Worm (Caenorhabditis elegans): Measurements from ENCODE around the gene mon-2.

Gene mon-2

DNA sequence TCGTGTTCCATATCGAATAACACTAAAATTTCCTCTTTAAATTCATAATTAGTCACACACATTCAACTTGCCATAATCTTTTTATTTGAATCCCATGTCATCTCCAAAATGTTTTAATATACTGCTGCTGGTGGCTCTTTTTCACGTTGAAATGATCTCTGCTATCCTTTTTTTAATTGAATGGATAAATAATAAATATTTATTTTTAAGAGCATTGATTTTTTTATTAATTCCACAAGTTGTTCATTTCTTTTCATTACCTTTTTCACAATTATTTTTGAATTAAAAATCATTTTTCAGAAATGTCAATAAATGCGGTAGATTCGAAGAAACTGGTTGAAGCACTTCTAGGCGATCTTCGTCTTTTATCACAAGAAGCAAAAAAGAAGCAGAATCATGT lies at the start of gene mon-2:
TSS of gene mon-2 (plus strand) at position 301 of the 400 bp plus-strand sequence.
- TF ChIP-seq flt-1 (GFP tag; IDR thresholded peaks at IDR 0.05) (no peak), ceh-36 (tag; optimal IDR thresholded peaks at IDR 0.05) (no peak), ceh-13 (GFP tag; optimal IDR thresholded peaks at IDR 0.05) (no peak), aly-1 (tag; optimal IDR thresholded peaks at IDR 0.05) (no peak), ama-1 (optimal IDR thresholded peaks at IDR 0.05) (no peak), scrt-1 (GFP tag; IDR thresholded peaks at IDR 0.05) (no peak), B0310.2 (tag; optimal IDR thresholded peaks at IDR 0.05) (no peak), tra-4 (tag; optimal IDR thresholded peaks at IDR 0.05) (no peak), sea-1 (GFP tag; conservative IDR thresholded peaks at IDR 0.05) (no peak), tbx-11 (GFP tag; IDR thresholded peaks at IDR 0.05) (no peak), pes-1 (GFP tag; IDR thresholded peaks at IDR 0.05) (no peak), ets-7 (tag; optimal IDR thresholded peaks at IDR 0.05) (no peak), hnd-1 (tag; optimal IDR thresholded peaks at IDR 0.05) (no peak)

DNA sequence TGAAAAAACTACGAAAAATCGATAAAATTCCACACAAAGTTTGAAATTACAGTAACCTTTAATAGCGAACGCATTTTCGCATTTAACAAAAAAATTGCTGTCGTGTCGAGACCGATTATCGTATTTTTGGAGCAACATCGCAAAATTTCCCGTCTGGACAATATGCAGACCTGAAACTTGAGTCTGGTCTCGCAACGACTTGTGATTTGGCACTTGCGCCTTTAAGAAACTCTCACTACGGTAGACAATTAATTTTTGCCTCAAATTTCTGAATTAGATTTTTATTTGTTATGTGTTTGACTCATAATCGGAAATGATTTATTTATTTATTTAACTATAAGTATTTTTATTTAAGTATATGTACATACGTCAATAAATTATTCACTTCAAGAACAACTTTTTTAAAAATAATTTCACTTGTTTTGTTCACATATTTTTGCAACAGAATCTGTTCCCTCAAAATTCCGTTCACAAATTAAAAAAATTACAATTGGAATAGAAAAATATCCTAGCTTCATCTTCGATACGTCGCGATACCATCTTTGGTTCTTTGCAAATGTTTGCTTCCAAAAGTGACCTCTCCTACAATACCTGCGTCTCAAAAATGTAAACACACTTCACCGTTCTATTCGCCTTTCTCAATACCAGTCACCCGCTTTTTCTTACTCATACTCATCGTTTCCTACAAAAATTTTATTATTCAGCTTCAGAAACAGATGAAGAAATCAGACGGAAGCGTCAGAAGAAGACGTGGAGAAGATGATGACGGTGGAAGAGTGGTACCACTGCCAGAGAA lies 48.8 kb upstream of the mon-2 start, which contains the start of gene T12G3.4:
TSS of gene T12G3.4 (plus strand) at position 705 of the 796 bp plus-strand sequence.
- no peak for TF ChIP-seq hmg-4 (GFP tag; optimal IDR thresholded peaks at IDR 0.05)
- TF ChIP-seq aly-1 (tag; optimal IDR thresholded peaks at IDR 0.05) = no peak
- no peak for TF ChIP-seq tbx-11 (GFP tag; IDR thresholded peaks at IDR 0.05)
- TF ChIP-seq tra-4 (tag; optimal IDR thresholded peaks at IDR 0.05) = no peak
- no peak for TF ChIP-seq scrt-1 (GFP tag; IDR thresholded peaks at IDR 0.05)
- TF ChIP-seq B0310.2 (tag; optimal IDR thresholded peaks at IDR 0.05) = no peak
- no peak for TF ChIP-seq pes-1 (GFP tag; IDR thresholded peaks at IDR 0.05)
- no peak for TF ChIP-seq hnd-1 (tag; optimal IDR thresholded peaks at IDR 0.05)
- TF ChIP-seq flt-1 (GFP tag; IDR thresholded peaks at IDR 0.05) = no peak
- no peak for TF ChIP-seq ceh-13 (GFP tag; optimal IDR thresholded peaks at IDR 0.05)
- no peak for TF ChIP-seq hmbx-1 (tag; optimal IDR thresholded peaks at IDR 0.05)

DNA sequence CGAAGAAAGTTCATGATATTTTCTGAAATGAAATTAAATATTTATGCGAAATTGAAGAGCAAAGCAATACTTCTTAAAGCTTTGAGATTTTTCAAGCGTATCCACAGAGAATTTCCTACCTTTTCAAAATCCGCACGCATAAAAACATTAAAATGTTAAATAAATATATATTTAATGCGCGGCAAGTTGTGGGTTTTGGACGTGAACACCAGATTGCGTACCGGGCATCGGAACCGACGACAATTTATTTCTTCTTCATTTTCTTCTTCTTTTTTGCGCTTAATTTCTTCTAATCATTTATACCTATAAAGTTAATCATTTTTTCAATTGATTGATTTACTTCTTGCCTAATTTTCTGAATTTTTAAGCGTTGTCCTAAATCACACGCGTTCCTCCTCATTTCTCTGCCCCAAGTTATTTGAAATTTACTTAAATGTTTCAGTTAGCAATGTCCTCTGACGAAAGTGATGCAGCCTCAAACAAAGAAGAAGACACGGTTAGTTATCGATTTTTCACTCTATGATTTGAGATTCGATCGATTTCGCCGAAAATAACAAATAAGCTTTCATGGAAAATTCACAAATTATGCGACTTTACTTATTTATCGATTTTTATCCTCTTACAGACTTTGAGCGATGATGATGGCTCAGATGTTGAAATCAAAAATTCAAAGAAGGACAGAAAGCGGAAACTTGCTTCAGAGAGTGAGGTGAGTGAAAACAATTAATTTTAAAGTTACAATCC lies 45.4 kb upstream of the mon-2 start, which contains the start of the genes bre-5 and spt-5:
TSS of gene bre-5 (minus strand) at position 167 of the 744 bp plus-strand sequence.
TSS of gene spt-5 (plus strand) at position 443 of the 744 bp plus-strand sequence.
- no peak for TF ChIP-seq hnd-1 (tag; optimal IDR thresholded peaks at IDR 0.05)
- no peak for TF ChIP-seq F13C5.2 (tag; optimal IDR thresholded peaks at IDR 0.05)
- no peak for TF ChIP-seq pes-1 (GFP tag; IDR thresholded peaks at IDR 0.05)
- TF ChIP-seq flt-1 (GFP tag; IDR thresholded peaks at IDR 0.05) = no peak
- no peak for TF ChIP-seq ceh-36 (tag; optimal IDR thresholded peaks at IDR 0.05)
- no peak for TF ChIP-seq tbx-37 (GFP tag; conservative IDR thresholded peaks at IDR 0.05)
- TF ChIP-seq scrt-1 (GFP tag; IDR thresholded peaks at IDR 0.05) = no peak
- no peak for TF ChIP-seq hmg-4 (GFP tag; optimal IDR thresholded peaks at IDR 0.05)
- no peak for TF ChIP-seq ama-1 (optimal IDR thresholded peaks at IDR 0.05)
- TF ChIP-seq ceh-13 (GFP tag; optimal IDR thresholded peaks at IDR 0.05) = no peak
- no peak for TF ChIP-seq aly-1 (tag; optimal IDR thresholded peaks at IDR 0.05)
- TF ChIP-seq tra-4 (tag; optimal IDR thresholded peaks at IDR 0.05) = no peak
- no peak for TF ChIP-seq sea-1 (GFP tag; conservative IDR thresholded peaks at IDR 0.05)
- TF ChIP-seq B0310.2 (tag; optimal IDR thresholded peaks at IDR 0.05) = no peak
- TF ChIP-seq ets-7 (tag; optimal IDR thresholded peaks at IDR 0.05) = no peak
- no peak for TF ChIP-seq hmbx-1 (tag; optimal IDR thresholded peaks at IDR 0.05)
- TF ChIP-seq tbx-11 (GFP tag; IDR thresholded peaks at IDR 0.05) = no peak

DNA sequence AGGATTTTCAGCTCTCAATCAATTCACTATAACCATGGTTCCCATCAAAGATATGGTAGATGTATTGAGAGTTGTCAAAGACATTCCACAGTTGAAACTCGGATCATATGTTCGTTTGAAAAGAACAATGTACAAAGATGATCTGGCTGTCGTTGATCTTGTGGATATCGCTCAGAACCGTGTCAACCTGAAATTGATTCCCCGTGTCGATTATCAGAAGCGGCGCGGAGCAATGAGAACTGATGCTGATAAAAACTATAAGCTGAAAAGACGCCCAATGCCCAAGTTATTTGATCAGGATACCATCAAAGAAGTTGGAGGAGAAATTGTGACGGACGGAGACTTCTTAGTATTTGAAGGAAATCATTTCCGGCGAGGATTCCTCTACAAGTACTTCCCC lies 44.1 kb upstream of the mon-2 start:
- TF ChIP-seq sea-1 (GFP tag; conservative IDR thresholded peaks at IDR 0.05) = no peak
- no peak for TF ChIP-seq pes-1 (GFP tag; IDR thresholded peaks at IDR 0.05)
- TF ChIP-seq F13C5.2 (tag; optimal IDR thresholded peaks at IDR 0.05) = no peak
- no peak for TF ChIP-seq tbx-11 (GFP tag; IDR thresholded peaks at IDR 0.05)
- no peak for TF ChIP-seq ceh-13 (GFP tag; optimal IDR thresholded peaks at IDR 0.05)
- no peak for TF ChIP-seq flt-1 (GFP tag; IDR thresholded peaks at IDR 0.05)
- TF ChIP-seq ama-1 (optimal IDR thresholded peaks at IDR 0.05) = no peak
- no peak for TF ChIP-seq tbx-37 (GFP tag; conservative IDR thresholded peaks at IDR 0.05)
- no peak for TF ChIP-seq tra-4 (tag; optimal IDR thresholded peaks at IDR 0.05)
- no peak for TF ChIP-seq hnd-1 (tag; optimal IDR thresholded peaks at IDR 0.05)
- TF ChIP-seq aly-1 (tag; optimal IDR thresholded peaks at IDR 0.05) = no peak
- TF ChIP-seq ets-7 (tag; optimal IDR thresholded peaks at IDR 0.05) = no peak
- TF ChIP-seq hmg-4 (GFP tag; optimal IDR thresholded peaks at IDR 0.05) = no peak
- no peak for TF ChIP-seq scrt-1 (GFP tag; IDR thresholded peaks at IDR 0.05)
- TF ChIP-seq B0310.2 (tag; optimal IDR thresholded peaks at IDR 0.05) = no peak
- no peak for TF ChIP-seq ceh-36 (tag; optimal IDR thresholded peaks at IDR 0.05)
- TF ChIP-seq hmbx-1 (tag; optimal IDR thresholded peaks at IDR 0.05) = no peak

ce11 chrIV:12056603-12057002 lies 40.0 kb upstream of the mon-2 start, which contains the start of gene K08E4.2:
Gene K08E4.2 (minus strand): TSS chrIV:12056656.
- no peak for TF ChIP-seq hmbx-1 (tag; optimal IDR thresholded peaks at IDR 0.05)

ce11 chrIV:12057508-12057907 lies 39.1 kb upstream of the mon-2 start, which contains the start of gene K08E4.3:
Gene K08E4.3 (plus strand): TSS chrIV:12057742.
- TF ChIP-seq flt-1 (GFP tag; IDR thresholded peaks at IDR 0.05) (no peak), tra-4 (tag; optimal IDR thresholded peaks at IDR 0.05) (no peak), scrt-1 (GFP tag; IDR thresholded peaks at IDR 0.05) (no peak), hmbx-1 (tag; optimal IDR thresholded peaks at IDR 0.05) (no peak), sea-1 (GFP tag; conservative IDR thresholded peaks at IDR 0.05) (no peak), hmg-4 (GFP tag; optimal IDR thresholded peaks at IDR 0.05) (no peak)

DNA sequence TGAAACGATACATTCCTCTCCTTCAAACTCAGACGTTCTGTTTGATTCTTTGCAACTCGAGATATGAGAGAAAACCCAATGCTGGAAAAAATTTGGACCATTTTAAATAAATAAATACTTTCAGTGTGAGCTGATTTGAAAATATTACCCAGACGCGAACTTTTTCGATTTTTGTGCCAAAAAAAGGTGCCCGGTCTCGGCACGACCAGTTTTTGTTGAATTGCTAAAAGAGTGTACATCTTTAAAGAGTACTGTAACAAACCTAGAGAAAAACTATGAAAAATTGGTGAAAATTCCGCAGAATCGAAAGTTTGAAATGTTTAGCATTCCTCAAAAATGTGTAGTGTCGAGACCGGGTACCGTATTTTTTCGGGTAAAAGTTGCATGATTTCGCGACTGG lies 35.4 kb upstream of the mon-2 start, which contains the start of gene K08E4.8:
TSS of gene K08E4.8 (minus strand) at position 101 of the 400 bp plus-strand sequence.
- TF ChIP-seq B0310.2 (tag; optimal IDR thresholded peaks at IDR 0.05) (no peak), F13C5.2 (tag; optimal IDR thresholded peaks at IDR 0.05) (no peak), tbx-11 (GFP tag; IDR thresholded peaks at IDR 0.05) (no peak), tra-4 (tag; optimal IDR thresholded peaks at IDR 0.05) (no peak), ama-1 (optimal IDR thresholded peaks at IDR 0.05) (no peak), hmg-4 (GFP tag; optimal IDR thresholded peaks at IDR 0.05) (no peak), tbx-37 (GFP tag; conservative IDR thresholded peaks at IDR 0.05) (no peak)
